Worm (Caenorhabditis elegans): ENCODE results near the gene F59F5.3.

The F59F5.3 gene

DNA sequence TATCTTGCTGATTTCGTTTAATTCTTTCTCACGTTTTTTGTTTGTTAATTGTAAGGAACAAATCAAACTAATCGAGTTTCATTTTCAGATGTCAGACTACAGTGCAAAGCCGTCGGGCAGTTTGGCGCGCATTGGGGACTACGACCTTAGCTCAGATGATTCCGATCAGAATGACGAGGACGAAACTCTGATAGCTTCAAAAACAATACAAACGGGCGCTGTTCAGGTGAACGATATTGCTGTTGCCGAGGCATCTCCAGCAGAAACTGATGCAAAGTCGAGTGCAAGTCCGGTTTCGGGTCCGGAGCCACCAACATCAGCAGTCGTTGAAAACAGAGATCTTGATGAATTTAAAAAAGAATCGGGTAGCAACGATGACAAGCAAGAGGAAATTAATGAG is 27.0 kb upstream of the F59F5.3 start, which contains the start of gene bet-2:
bet-2 (plus strand) TSS at position 89 of the 400 bp plus-strand sequence.
- TF ChIP-seq F13H6.1 (tag; optimal IDR thresholded peaks at IDR 0.05), result no peak
- no peak for TF ChIP-seq ceh-24 (tag; optimal IDR thresholded peaks at IDR 0.05)
- no peak for TF ChIP-seq mec-3 (tag; optimal IDR thresholded peaks at IDR 0.05; ENCODE audit: borderline replicate concordance)
- TF ChIP-seq ets-4 (tag; optimal IDR thresholded peaks at IDR 0.05), result no peak
- no peak for TF ChIP-seq madf-2 (tag; optimal IDR thresholded peaks at IDR 0.05)
- no peak for TF ChIP-seq ceh-14 (tag; optimal IDR thresholded peaks at IDR 0.05)
- TF ChIP-seq eyg-1 (tag; optimal IDR thresholded peaks at IDR 0.05), result no peak
- TF ChIP-seq unc-55 (GFP tag; optimal IDR thresholded peaks at IDR 0.05), result no peak
- TF ChIP-seq ceh-48 (tag; optimal IDR thresholded peaks at IDR 0.05), result no peak
- TF ChIP-seq ztf-16 (tag; optimal IDR thresholded peaks at IDR 0.05), result no peak
- no peak for TF ChIP-seq nfya-1 (tag; optimal IDR thresholded peaks at IDR 0.05)
- no peak for TF ChIP-seq K09A11.1 (tag; optimal IDR thresholded peaks at IDR 0.05; ENCODE audit: insufficient read depth)
- no peak for TF ChIP-seq fax-1 (tag; optimal IDR thresholded peaks at IDR 0.05)
- no peak for TF ChIP-seq ceh-18 (tag; optimal IDR thresholded peaks at IDR 0.05)
- TF ChIP-seq che-1 (tag; optimal IDR thresholded peaks at IDR 0.05), result no peak
- TF ChIP-seq pros-1 (tag; optimal IDR thresholded peaks at IDR 0.05), result no peak
- TF ChIP-seq hlh-6 (tag; optimal IDR thresholded peaks at IDR 0.05), result no peak
- TF ChIP-seq odd-2 (tag; optimal IDR thresholded peaks at IDR 0.05), result no peak

DNA sequence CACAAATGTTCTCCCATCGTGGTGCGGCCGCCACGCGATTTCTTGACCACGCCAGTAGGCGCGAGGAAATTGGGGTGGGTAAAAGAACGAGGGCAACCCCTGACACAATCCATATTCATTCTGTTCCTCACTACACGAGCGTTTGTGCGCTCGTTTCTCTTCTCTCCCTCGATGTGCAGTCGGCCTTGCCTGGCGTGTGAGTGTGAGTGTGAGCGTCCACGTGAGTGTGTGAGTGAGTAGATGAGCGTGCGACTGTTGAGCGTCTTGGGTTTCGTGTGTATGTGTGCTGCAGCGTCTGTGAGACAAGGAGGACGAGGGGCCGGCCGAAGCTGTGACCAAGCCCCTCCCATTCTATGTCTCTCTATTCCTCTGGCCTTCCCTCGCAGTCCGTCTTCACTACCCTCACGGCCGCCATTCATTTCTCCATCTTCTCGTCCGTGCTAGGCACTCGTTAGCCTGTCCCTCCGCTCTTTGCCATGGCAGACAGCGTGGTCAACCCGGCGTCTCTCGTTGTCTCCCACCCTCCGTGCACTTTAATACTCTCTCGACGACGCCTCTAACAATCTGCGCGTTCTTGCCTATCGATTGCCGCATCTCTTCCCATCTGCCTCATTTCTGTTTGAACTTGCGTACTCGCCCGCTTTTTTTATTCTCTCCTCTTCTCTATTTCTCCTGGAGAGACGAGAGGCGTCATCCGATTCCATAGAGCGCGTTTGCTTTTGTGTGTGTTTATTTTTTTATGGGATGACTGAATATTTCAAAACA is 26.4 kb upstream of the F59F5.3 start:
- peak; percentile 19 for TF ChIP-seq tbx-7 (tag; optimal IDR thresholded peaks at IDR 0.05)
- TF ChIP-seq hlh-8 (tag; optimal IDR thresholded peaks at IDR 0.05), result peak; percentile 59
- peak; percentile 85 for TF ChIP-seq syd-9 (tag; optimal IDR thresholded peaks at IDR 0.05)
- TF ChIP-seq lim-6 (tag; optimal IDR thresholded peaks at IDR 0.05), result peak; percentile 4
- peak; percentile 30 for TF ChIP-seq fkh-10 (GFP tag; optimal IDR thresholded peaks at IDR 0.05)
- peak; percentile 65 for TF ChIP-seq ttx-3 (tag; optimal IDR thresholded peaks at IDR 0.05)
- peak; percentile 85 for TF ChIP-seq nfya-1 (tag; optimal IDR thresholded peaks at IDR 0.05)
- TF ChIP-seq pha-4 (tag; optimal IDR thresholded peaks at IDR 0.05), result no peak
- TF ChIP-seq ref-2 (tag; optimal IDR thresholded peaks at IDR 0.05), result peak; percentile 95
- TF ChIP-seq K02D7.2 (tag; optimal IDR thresholded peaks at IDR 0.05), result no peak
- peak; percentile 57 for TF ChIP-seq ceh-19 (GFP tag; optimal IDR thresholded peaks at IDR 0.05)
- peak; percentile 88 for TF ChIP-seq sdc-2 (tag; optimal IDR thresholded peaks at IDR 0.05)
- peak; percentile 7 for TF ChIP-seq unc-86 (tag; optimal IDR thresholded peaks at IDR 0.05)
- peak; percentile 51 for TF ChIP-seq ahr-1 (tag; optimal IDR thresholded peaks at IDR 0.05)
- TF ChIP-seq pax-1 (tag; optimal IDR thresholded peaks at IDR 0.05), result peak; percentile 57
- TF ChIP-seq ceh-48 (tag; optimal IDR thresholded peaks at IDR 0.05), result peak; percentile 96
- peak; percentile 56 for TF ChIP-seq C08G9.2 (tag; optimal IDR thresholded peaks at IDR 0.05)
- peak; percentile 77 for TF ChIP-seq ceh-14 (tag; optimal IDR thresholded peaks at IDR 0.05)
- TF ChIP-seq ets-4 (tag; optimal IDR thresholded peaks at IDR 0.05), result peak; percentile 21
- TF ChIP-seq tbx-2 (tag; optimal IDR thresholded peaks at IDR 0.05), result peak; percentile 95
- no peak for TF ChIP-seq pha-2 (tag; optimal IDR thresholded peaks at IDR 0.05)
- peak; percentile 35 for TF ChIP-seq fax-1 (tag; optimal IDR thresholded peaks at IDR 0.05)
- TF ChIP-seq Y22D7AL.16 (tag; optimal IDR thresholded peaks at IDR 0.05), result no peak
- peak; percentile 20 for TF ChIP-seq K09A11.1 (tag; optimal IDR thresholded peaks at IDR 0.05; ENCODE audit: insufficient read depth)
- peak; percentile 60 for TF ChIP-seq pqm-1 (tag; optimal IDR thresholded peaks at IDR 0.05)
- no peak for TF ChIP-seq pat-9 (tag; optimal IDR thresholded peaks at IDR 0.05)
- TF ChIP-seq ceh-31 (tag; optimal IDR thresholded peaks at IDR 0.05), result peak; percentile 97
- TF ChIP-seq ztf-16 (tag; optimal IDR thresholded peaks at IDR 0.05), result peak; percentile 67
- TF ChIP-seq mec-3 (tag; optimal IDR thresholded peaks at IDR 0.05; ENCODE audit: borderline replicate concordance), result peak; percentile 36
- peak; percentile 50 for TF ChIP-seq dve-1 (tag; optimal IDR thresholded peaks at IDR 0.05)
- TF ChIP-seq gmeb-2 (tag; optimal IDR thresholded peaks at IDR 0.05), result no peak
- TF ChIP-seq nhr-232 (tag; optimal IDR thresholded peaks at IDR 0.05), result peak; percentile 60
- no peak for TF ChIP-seq odd-2 (tag; optimal IDR thresholded peaks at IDR 0.05)
- TF ChIP-seq eyg-1 (tag; optimal IDR thresholded peaks at IDR 0.05), result peak; percentile 63
- no peak for TF ChIP-seq unc-3 (GFP tag; conservative IDR thresholded peaks at IDR 0.05)
- peak; percentile 65 for TF ChIP-seq unc-3 (tag; optimal IDR thresholded peaks at IDR 0.05)
- TF ChIP-seq pag-3 (tag; optimal IDR thresholded peaks at IDR 0.05; ENCODE audit: borderline replicate concordance), result no peak
- TF ChIP-seq ceh-18 (tag; optimal IDR thresholded peaks at IDR 0.05), result peak; percentile 98
- TF ChIP-seq madf-2 (tag; optimal IDR thresholded peaks at IDR 0.05), result peak; percentile 66
- no peak for TF ChIP-seq nhr-11 (tag; optimal IDR thresholded peaks at IDR 0.05)
- TF ChIP-seq unc-55 (GFP tag; optimal IDR thresholded peaks at IDR 0.05), result peak; percentile 92
- no peak for TF ChIP-seq dmd-4 (tag; optimal IDR thresholded peaks at IDR 0.05; ENCODE audit: borderline replicate concordance)

Data from whole organism, late embryonic.